Fruit fly (Drosophila melanogaster) S2 (cell line): ENCODE measurements around the gene CG10584.

ENCODE experiments used
- CG8478 ChIP-seq: fragments of >200 bp; optimal IDR thresholded peaks from 2 replicates; lab custom pipeline; 2018
- CTCF ChIP-seq, 2 experiments: fragments of >200 bp; optimal IDR thresholded peaks; 2 replicates each; lab custom pipeline; 2018

DNA sequence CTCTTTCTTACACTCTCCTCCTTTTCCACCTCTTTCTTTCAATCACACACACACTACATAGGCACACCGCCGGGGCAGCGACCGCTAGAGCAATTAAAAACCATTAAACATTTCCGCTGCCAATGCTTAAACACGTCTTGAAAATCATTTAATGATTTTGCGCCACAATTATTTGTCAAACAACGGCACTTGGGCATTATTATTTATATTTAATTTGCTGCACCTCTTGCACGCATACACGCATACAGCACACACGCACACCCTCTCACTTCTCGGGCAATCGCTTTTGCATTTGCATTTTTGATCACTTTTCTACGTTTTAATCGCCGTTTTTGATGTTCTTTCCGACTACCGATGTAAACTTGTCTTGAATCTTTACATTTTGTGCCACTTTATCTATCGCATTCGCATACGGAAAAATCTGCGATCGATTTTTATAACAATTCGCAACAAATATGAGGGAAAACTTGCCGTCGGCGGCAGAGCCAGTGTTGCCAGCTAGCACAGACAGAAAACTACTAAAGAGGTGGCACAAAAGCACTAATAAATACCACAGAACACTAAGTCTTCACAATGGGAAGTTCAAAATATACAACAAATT lies 4.1 kb downstream of the CG10584 start, which contains the start of gene skd:
- no peak for TF ChIP-seq CG8478 (lab: Kevin White, UChicago)
- TF ChIP-seq CTCF (optimal IDR thresholded peaks at IDR 0.05; lab: Kevin White, UChicago), result no peak
